Fruit fly (Drosophila melanogaster) whole organism, embryonic: ENCODE data around the gene CG34283.

Experiments used
- Bdp1 ChIP-seq: fragments of 200-800 bp; sonication (Bioruptor generic); optimal IDR thresholded peaks from 3 replicates; lab custom pipeline; 2016; ENCODE audit warnings: missing biosample characterization, missing genetic modification characterization
- CG11456 ChIP-seq: fragments of 200-800 bp; sonication (Bioruptor generic); IDR thresholded peaks from 3 replicates; pipeline ENCODE4 v1.3.6; 2022; ENCODE audit warnings: missing biosample characterization, missing genetic modification characterization
- CG12299 ChIP-seq: fragments of 200-800 bp; sonication (Bioruptor generic); optimal IDR thresholded peaks from 2 replicates; lab custom pipeline; 2018; ENCODE audit warnings: missing biosample characterization, mild to moderate bottlenecking, missing genetic modification characterization
- CG1233 ChIP-seq: fragments of 200-800 bp; sonication (Bioruptor generic); optimal IDR thresholded peaks from 4 replicates; lab custom pipeline; 2018; ENCODE audit warnings: missing biosample characterization, mild to moderate bottlenecking, missing genetic modification characterization
- CG13287 ChIP-seq: fragments of 200-800 bp; sonication (Bioruptor generic); IDR thresholded peaks from 2 replicates; pipeline ENCODE4 v1.3.6; 2022; ENCODE audit warnings: missing biosample characterization, missing genetic modification characterization; ENCODE audit not compliant: partially characterized antibody
- CG13775 ChIP-seq: fragments of 200-800 bp; sonication (Bioruptor generic); optimal IDR thresholded peaks from 3 replicates; lab custom pipeline; 2017; ENCODE audit warnings: missing biosample characterization, mild to moderate bottlenecking, missing genetic modification characterization
- CG14050 ChIP-seq: fragments of 200-800 bp; sonication (Bioruptor generic); IDR thresholded peaks from 3 replicates; pipeline ENCODE4 v1.3.6; 2022; ENCODE audit warnings: missing biosample characterization, missing genetic modification characterization
- CG15514 ChIP-seq: fragments of 200-800 bp; sonication (Bioruptor generic); optimal IDR thresholded peaks from 3 replicates; lab custom pipeline; 2017; ENCODE audit warnings: missing biosample characterization, missing genetic modification characterization, mild to moderate bottlenecking, moderate library complexity, missing genetic modification reagents
- CG15696 ChIP-seq: fragments of 200-800 bp; sonication (Bioruptor generic); optimal IDR thresholded peaks from 2 replicates; lab custom pipeline; 2019; ENCODE audit warnings: missing biosample characterization, mild to moderate bottlenecking, missing genetic modification characterization, moderate library complexity
- CG1603 ChIP-seq: fragments of 200-800 bp; sonication (Bioruptor generic); optimal IDR thresholded peaks from 2 replicates; lab custom pipeline; 2019; ENCODE audit warnings: missing biosample characterization, mild to moderate bottlenecking, missing genetic modification characterization, moderate library complexity
- CG18262 ChIP-seq: fragments of 200-800 bp; optimal IDR thresholded peaks from 3 replicates; lab custom pipeline; 2019; ENCODE audit warnings: missing biosample characterization, mild to moderate bottlenecking, missing genetic modification characterization, moderate library complexity
- CG2129 ChIP-seq: fragments of 200-800 bp; sonication (Bioruptor generic); IDR thresholded peaks from 2 replicates; pipeline ENCODE4 v1.3.6; 2022; ENCODE audit warnings: missing biosample characterization, missing genetic modification characterization; ENCODE audit not compliant: partially characterized antibody
- CG31388 ChIP-seq: fragments of 200-800 bp; sonication (Bioruptor generic); optimal IDR thresholded peaks from 2 replicates; lab custom pipeline; 2016; ENCODE audit warnings: missing biosample characterization, missing genetic modification characterization
- CG32532 ChIP-seq: fragments of 200-800 bp; sonication (Bioruptor generic); IDR thresholded peaks from 2 replicates; pipeline ENCODE4 v1.3.6; 2022; ENCODE audit warnings: missing biosample characterization, missing genetic modification characterization
- CG34224 ChIP-seq: fragments of 200-800 bp; sonication (Bioruptor generic); IDR thresholded peaks from 3 replicates; pipeline ENCODE4 v1.3.6; 2022; ENCODE audit warnings: missing biosample characterization, missing genetic modification characterization; ENCODE audit not compliant: partially characterized antibody
- CG4617 ChIP-seq: fragments of 200-800 bp; sonication (Bioruptor generic); optimal IDR thresholded peaks from 3 replicates; lab custom pipeline; 2016; ENCODE audit warnings: missing biosample characterization, missing genetic modification characterization, borderline replicate concordance
- CG7372 ChIP-seq: fragments of 200-800 bp; sonication (Bioruptor generic); IDR thresholded peaks from 2 replicates; pipeline ENCODE4 v1.3.6; 2022; ENCODE audit warnings: missing biosample characterization, missing genetic modification characterization
- CG7839 ChIP-seq: fragments of 200-800 bp; sonication (Bioruptor generic); optimal IDR thresholded peaks from 3 replicates; lab custom pipeline; 2018; ENCODE audit warnings: missing biosample characterization, mild to moderate bottlenecking, missing genetic modification characterization, moderate library complexity
- CG8281 ChIP-seq: fragments of 200-800 bp; sonication (Bioruptor generic); optimal IDR thresholded peaks from 2 replicates; lab custom pipeline; 2018; ENCODE audit warnings: missing biosample characterization, mild to moderate bottlenecking, missing genetic modification characterization, moderate library complexity
- Chrac-16 ChIP-seq: fragments of 200-800 bp; sonication (Bioruptor generic); optimal IDR thresholded peaks from 3 replicates; lab custom pipeline; 2016; ENCODE audit warnings: missing biosample characterization, missing genetic modification characterization
- CoRest ChIP-seq: fragments of 200-800 bp; sonication (Bioruptor generic); optimal IDR thresholded peaks from 3 replicates; lab custom pipeline; 2018; ENCODE audit warnings: missing biosample characterization, mild to moderate bottlenecking, missing genetic modification characterization, moderate library complexity
- Dp ChIP-seq: fragments of 200-800 bp; sonication (Bioruptor generic); optimal IDR thresholded peaks from 2 replicates; lab custom pipeline; 2018; ENCODE audit warnings: missing biosample characterization, mild to moderate bottlenecking, missing genetic modification characterization, moderate library complexity
- HLH54F ChIP-seq: fragments of 200-800 bp; sonication (Bioruptor generic); optimal IDR thresholded peaks from 3 replicates; lab custom pipeline; 2016; ENCODE audit warnings: missing biosample characterization, missing genetic modification characterization
- Med ChIP-seq: fragments of 200-800 bp; sonication (Bioruptor generic); peaks from one replicate; lab custom pipeline; 2016; ENCODE audit warnings: missing biosample characterization, missing genetic modification characterization, mild to moderate bottlenecking, inconsistent platforms, moderate library complexity
- Nf-YA ChIP-seq: fragments of 200-800 bp; sonication (Bioruptor generic); IDR thresholded peaks from 2 replicates; pipeline ENCODE4 v1.3.6; 2022; ENCODE audit warnings: missing biosample characterization, missing genetic modification characterization
- PHDP ChIP-seq: fragments of 200-800 bp; sonication (Bioruptor generic); optimal IDR thresholded peaks from 3 replicates; lab custom pipeline; 2018; ENCODE audit warnings: missing biosample characterization, mild to moderate bottlenecking, missing genetic modification characterization, moderate library complexity
- Pdp1 ChIP-seq, 2 experiments: fragments of 200-800 bp; sonication (Bioruptor generic); optimal IDR thresholded peaks; 3 replicates each; lab custom pipeline; 2016; ENCODE audit warnings: missing biosample characterization in 2 of 2, missing genetic modification characterization in 2 of 2, mild to moderate bottlenecking in 1 of 2, moderate library complexity in 1 of 2
- Side ChIP-seq: fragments of 200-800 bp; sonication (Bioruptor generic); optimal IDR thresholded peaks from 2 replicates; lab custom pipeline; 2016; ENCODE audit warnings: missing biosample characterization, missing genetic modification characterization
- az2 ChIP-seq: fragments of 200-800 bp; sonication (Bioruptor generic); optimal IDR thresholded peaks from 3 replicates; lab custom pipeline; 2016; ENCODE audit warnings: missing biosample characterization, missing genetic modification characterization
- bowl ChIP-seq: fragments of 200-800 bp; sonication (Bioruptor generic); IDR thresholded peaks from 2 replicates; pipeline ENCODE4 v1.3.6; 2022; ENCODE audit warnings: missing biosample characterization, missing genetic modification characterization
- cg ChIP-seq: fragments of 200-800 bp; sonication (Bioruptor generic); optimal IDR thresholded peaks from 3 replicates; lab custom pipeline; 2019; ENCODE audit warnings: missing biosample characterization, mild to moderate bottlenecking, missing genetic modification characterization, moderate library complexity
- chif ChIP-seq, 2 experiments: fragments of 200-800 bp; sonication (Bioruptor generic); optimal IDR thresholded peaks; 3 replicates each; lab custom pipeline; 2016; ENCODE audit warnings: missing biosample characterization in 2 of 2, missing genetic modification characterization in 2 of 2
- chm ChIP-seq: fragments of 200-800 bp; sonication (Bioruptor generic); IDR thresholded peaks from 2 replicates; pipeline ENCODE4 v1.3.6; 2022; ENCODE audit warnings: missing biosample characterization, missing genetic modification characterization
- dmrt99B ChIP-seq: fragments of 200-800 bp; sonication (Bioruptor generic); optimal IDR thresholded peaks from 2 replicates; lab custom pipeline; 2018; ENCODE audit warnings: missing biosample characterization, mild to moderate bottlenecking, missing genetic modification characterization, moderate library complexity
- dpn ChIP-seq, 2 experiments: fragments of 200-800 bp; sonication (Bioruptor generic); optimal IDR thresholded peaks; 3 replicates each; lab custom pipeline; 2016; ENCODE audit warnings: missing biosample characterization in 2 of 2, missing genetic modification characterization in 2 of 2
- dysf ChIP-seq: fragments of 200-800 bp; sonication (Bioruptor generic); IDR thresholded peaks from 3 replicates; pipeline ENCODE4 v1.3.6; 2022; ENCODE audit warnings: missing biosample characterization, missing genetic modification characterization
- emc ChIP-seq: fragments of 200-800 bp; sonication (Bioruptor generic); optimal IDR thresholded peaks from 2 replicates; lab custom pipeline; 2016; ENCODE audit warnings: missing biosample characterization, missing genetic modification characterization
- exex ChIP-seq: fragments of 200-800 bp; sonication (Bioruptor generic); optimal IDR thresholded peaks from 4 replicates; lab custom pipeline; 2018; ENCODE audit warnings: missing biosample characterization, mild to moderate bottlenecking, missing genetic modification characterization, moderate library complexity
- ftz-f1 ChIP-seq: fragments of 200-800 bp; sonication (Bioruptor generic); optimal IDR thresholded peaks from 2 replicates; lab custom pipeline; 2016; ENCODE audit warnings: missing biosample characterization, missing genetic modification characterization
- gfzf ChIP-seq: fragments of 200-800 bp; sonication (Bioruptor generic); optimal IDR thresholded peaks from 2 replicates; lab custom pipeline; 2016; ENCODE audit warnings: missing biosample characterization, mild to moderate bottlenecking, missing genetic modification characterization, moderate library complexity
- gro ChIP-seq: fragments of 200-800 bp; sonication (Bioruptor generic); optimal IDR thresholded peaks from 2 replicates; lab custom pipeline; 2016; ENCODE audit warnings: missing biosample characterization, missing genetic modification characterization
- lilli ChIP-seq: fragments of 200-800 bp; sonication (Bioruptor generic); optimal IDR thresholded peaks from 3 replicates; lab custom pipeline; 2016; ENCODE audit warnings: missing biosample characterization, missing genetic modification characterization
- nmo ChIP-seq: fragments of 200-800 bp; sonication (Bioruptor generic); optimal IDR thresholded peaks from 2 replicates; lab custom pipeline; 2018; ENCODE audit warnings: missing biosample characterization, mild to moderate bottlenecking, missing genetic modification characterization, moderate library complexity
- pho ChIP-seq: fragments of 200-800 bp; sonication (Bioruptor generic); optimal IDR thresholded peaks from 2 replicates; lab custom pipeline; 2016; ENCODE audit warnings: missing biosample characterization, missing genetic modification characterization
- phol ChIP-seq: fragments of 200-800 bp; sonication (Bioruptor generic); optimal IDR thresholded peaks from 3 replicates; lab custom pipeline; 2018; ENCODE audit warnings: missing biosample characterization, mild to moderate bottlenecking, missing genetic modification characterization, moderate library complexity
- scrt ChIP-seq: fragments of 200-800 bp; sonication (Bioruptor generic); optimal IDR thresholded peaks from 2 replicates; lab custom pipeline; 2018; ENCODE audit warnings: missing biosample characterization, mild to moderate bottlenecking, missing genetic modification characterization, moderate library complexity
- slbo ChIP-seq: fragments of 200-800 bp; sonication (Bioruptor generic); IDR thresholded peaks from 2 replicates; pipeline ENCODE4 v1.3.6; 2022; ENCODE audit warnings: missing biosample characterization, missing genetic modification characterization
- zfh1 ChIP-seq: fragments of 200-800 bp; sonication (Bioruptor generic); IDR thresholded peaks from 3 replicates; pipeline ENCODE4 v1.3.6; 2022; ENCODE audit warnings: missing biosample characterization, missing genetic modification characterization

The CG34283 gene

DNA sequence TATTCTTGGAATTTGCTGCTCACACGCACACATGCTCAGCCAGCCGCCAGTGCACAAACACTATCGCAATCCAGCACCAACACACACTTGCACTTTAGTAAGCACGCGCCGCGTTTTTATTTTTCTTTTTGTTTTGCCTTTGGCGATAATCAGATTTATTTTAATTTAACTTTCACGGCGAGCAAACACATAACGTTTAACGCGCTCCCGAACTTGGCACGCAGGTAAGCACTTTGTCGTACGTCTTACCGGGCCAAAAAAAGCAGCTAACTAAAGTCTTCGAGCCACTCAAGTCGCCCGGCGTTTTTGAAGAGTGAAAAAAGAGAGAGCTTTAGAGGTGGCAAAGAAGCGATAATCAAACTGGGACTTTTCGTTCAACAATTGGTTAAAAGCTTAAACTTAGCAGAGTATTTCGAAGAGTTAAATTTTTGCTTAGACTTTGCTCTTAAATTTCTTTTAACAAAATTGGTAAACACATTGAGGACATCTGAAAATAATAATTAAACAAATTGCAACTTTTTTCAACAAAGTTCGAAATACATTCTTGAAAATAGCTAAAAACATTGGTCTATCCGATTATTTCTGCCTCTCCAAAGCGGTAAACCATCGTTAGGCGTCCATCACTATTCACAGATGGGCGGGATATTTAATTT lies 21.0 kb upstream of the CG34283 start, which contains the start of gene Mekk1 (continued):
- TF ChIP-seq Med (GFP tag; lab: Kevin White, UChicago) (peak; percentile 78), emc (no peak), phol (tag; lab: Kevin White, UChicago) (peak; percentile 45), CG13775 (GFP tag; lab: Kevin White, UChicago) (peak; percentile 20), CG1603 (tag; lab: Kevin White, UChicago) (no peak), CG15696 (no peak), CG8281 (tag; lab: Kevin White, UChicago) (no peak), CG11456 (no peak), slbo (GFP tag; lab: Robert Waterston, UW) (peak; percentile 60; the same call in 1 of the 2 replicates), CG32532 (GFP tag; lab: Robert Waterston, UW) (no peak), scrt (GFP tag; lab: Kevin White, UChicago) (peak; percentile 72), CG4617 (GFP tag; lab: Kevin White, UChicago) (peak; percentile 4), nmo (GFP tag; lab: Kevin White, UChicago) (peak; percentile 47), gfzf (GFP tag; lab: Kevin White, UChicago) (peak; percentile 14), CG31388 (GFP tag; lab: Kevin White, UChicago) (no peak), az2 (GFP tag; lab: Kevin White, UChicago) (peak; percentile 43), lilli (GFP tag; lab: Kevin White, UChicago) (peak; percentile 74), CG1233 (GFP tag; lab: Kevin White, UChicago) (no peak), CG18262 (tag; lab: Kevin White, UChicago) (peak; percentile 18), Chrac-16 (GFP tag; lab: Kevin White, UChicago) (peak; percentile 42), Dp (peak; percentile 91), dysf (GFP tag; lab: Robert Waterston, UW) (peak; percentile 38; the same call in 1 of the 3 replicates), dmrt99B (tag; lab: Kevin White, UChicago) (peak; percentile 30), chif (GFP tag; optimal IDR thresholded peaks at IDR 0.05; lab: Kevin White, UChicago) (peak in 1 of 2 experiments; percentile 13), CG2129 (GFP tag; lab: Robert Waterston, UW) (peak; percentile 39; the same call in 1 of the 2 replicates), Bdp1 (peak; percentile 10), CG13287 (GFP tag; lab: Robert Waterston, UW) (peak; percentile 74), chm (GFP tag; lab: Robert Waterston, UW) (no peak), ftz-f1 (GFP tag; lab: Kevin White, UChicago) (no peak), Nf-YA (GFP tag; lab: Robert Waterston, UW) (no peak), Pdp1 (GFP tag; optimal IDR thresholded peaks at IDR 0.05; lab: Kevin White, UChicago) (peak; percentile 32 to 42), CG12299 (tag; lab: Kevin White, UChicago) (no peak), CG34224 (GFP tag; lab: Robert Waterston, UW) (peak; percentile 24; the same call in 1 of the 3 replicates), bowl (no peak), PHDP (peak; percentile 43), CG14050 (GFP tag; lab: Robert Waterston, UW) (0 out of 3 replicates have a peak, but pooled peaks have one; percentile 26), cg (GFP tag; lab: Kevin White, UChicago) (peak; percentile 69), CG15514 (peak; percentile 74), CG7839 (tag; lab: Kevin White, UChicago) (peak; percentile 42), CG7372 (peak; percentile 20; the same call in 1 of the 2 replicates), gro (peak; percentile 59), HLH54F (GFP tag; lab: Kevin White, UChicago) (peak; percentile 67), pho (GFP tag; lab: Kevin White, UChicago) (peak; percentile 63), exex (tag; lab: Kevin White, UChicago) (peak; percentile 5), Side (peak; percentile 19), zfh1 (GFP tag; lab: Robert Waterston, UW) (no peak), dpn (GFP tag; optimal IDR thresholded peaks at IDR 0.05; lab: Kevin White, UChicago) (peak; percentile 39 to 52), CoRest (tag; lab: Kevin White, UChicago) (peak; percentile 67)
